Fruit fly (Drosophila melanogaster) whole organism, adult: ENCODE measurements around the gene mop.

Source experiments
- CG11617 ChIP-seq: fragments of 200-800 bp; sonication (Bioruptor generic); optimal IDR thresholded peaks from 2 replicates; lab custom pipeline; 2017; ENCODE audit warnings: mild to moderate bottlenecking, missing biosample characterization, missing genetic modification reagents, missing genetic modification characterization
- CG12768 ChIP-seq: fragments of 200-800 bp; sonication (Bioruptor generic); optimal IDR thresholded peaks from 2 replicates; lab custom pipeline; 2017; ENCODE audit warnings: missing biosample characterization, missing genetic modification characterization, mild to moderate bottlenecking, moderate library complexity, missing genetic modification reagents
- CG14711 ChIP-seq: fragments of 200-800 bp; sonication (Bioruptor generic); optimal IDR thresholded peaks from 2 replicates; lab custom pipeline; 2018; ENCODE audit warnings: missing biosample characterization, mild to moderate bottlenecking, missing genetic modification characterization, moderate library complexity
- CG1620 ChIP-seq: fragments of 200-800 bp; sonication (Bioruptor generic); optimal IDR thresholded peaks from 2 replicates; lab custom pipeline; 2016; ENCODE audit warnings: missing biosample characterization, missing genetic modification characterization
- CG33017 ChIP-seq: fragments of 200-800 bp; sonication (Bioruptor generic); optimal IDR thresholded peaks from 2 replicates; lab custom pipeline; 2018; ENCODE audit warnings: missing biosample characterization, mild to moderate bottlenecking, missing genetic modification characterization, moderate library complexity
- CG5204 ChIP-seq: fragments of 200-800 bp; sonication (Bioruptor generic); optimal IDR thresholded peaks from 2 replicates; lab custom pipeline; 2016; ENCODE audit warnings: missing biosample characterization, missing genetic modification characterization
- CG7045 ChIP-seq: fragments of 200-800 bp; sonication (Bioruptor generic); optimal IDR thresholded peaks from 2 replicates; lab custom pipeline; 2017; ENCODE audit warnings: missing biosample characterization, mild to moderate bottlenecking, missing genetic modification characterization
- CG7101 ChIP-seq: fragments of 200-800 bp; sonication (Bioruptor generic); optimal IDR thresholded peaks from 2 replicates; lab custom pipeline; 2018; ENCODE audit warnings: missing biosample characterization, mild to moderate bottlenecking, missing genetic modification characterization, moderate library complexity
- Clk ChIP-seq: fragments of 200-800 bp; sonication (Bioruptor generic); optimal IDR thresholded peaks from 2 replicates; lab custom pipeline; 2017; ENCODE audit warnings: missing biosample characterization, missing genetic modification characterization
- Crg-1 ChIP-seq: fragments of 200-800 bp; sonication (Bioruptor generic); optimal IDR thresholded peaks from 2 replicates; lab custom pipeline; 2016; ENCODE audit warnings: missing biosample characterization, missing genetic modification characterization
- Hr96 ChIP-seq: fragments of 200-800 bp; sonication (Bioruptor generic); optimal IDR thresholded peaks from 2 replicates; lab custom pipeline; 2016; ENCODE audit warnings: missing biosample characterization, missing genetic modification characterization
- Mnt ChIP-seq: fragments of 200-800 bp; sonication (Bioruptor generic); optimal IDR thresholded peaks from 2 replicates; lab custom pipeline; 2016; ENCODE audit warnings: missing biosample characterization, mild to moderate bottlenecking, missing genetic modification characterization
- bab1 ChIP-seq: fragments of 200-800 bp; sonication (Bioruptor generic); optimal IDR thresholded peaks from 3 replicates; lab custom pipeline; 2019; ENCODE audit warnings: missing biosample characterization, mild to moderate bottlenecking, missing genetic modification characterization, moderate library complexity
- cic ChIP-seq: fragments of 200-800 bp; sonication (Bioruptor generic); optimal IDR thresholded peaks from 2 replicates; lab custom pipeline; 2017; ENCODE audit warnings: missing biosample characterization, mild to moderate bottlenecking, missing genetic modification characterization, moderate library complexity
- cnc ChIP-seq, 2 experiments: fragments of >200 bp; optimal IDR thresholded peaks; 2 replicates each; lab custom pipeline; 2017
- kay ChIP-seq: fragments of 200-800 bp; sonication (Bioruptor generic); peaks from one replicate; lab custom pipeline; 2016; ENCODE audit warnings: missing biosample characterization, missing genetic modification characterization, borderline replicate concordance
- ovo ChIP-seq: fragments of 200-800 bp; sonication (Bioruptor generic); optimal IDR thresholded peaks from 2 replicates; lab custom pipeline; 2016; ENCODE audit warnings: missing biosample characterization, missing genetic modification characterization
- pad ChIP-seq: fragments of 200-800 bp; sonication (Bioruptor generic); optimal IDR thresholded peaks from 3 replicates; lab custom pipeline; 2017; ENCODE audit warnings: missing biosample characterization, missing genetic modification characterization, mild to moderate bottlenecking, moderate library complexity, missing genetic modification reagents
- tj ChIP-seq: fragments of 200-800 bp; sonication (Bioruptor generic); optimal IDR thresholded peaks from 3 replicates; lab custom pipeline; 2017; ENCODE audit warnings: missing biosample characterization, mild to moderate bottlenecking, missing genetic modification characterization, moderate library complexity
- toe ChIP-seq: fragments of 200-800 bp; sonication (Bioruptor generic); optimal IDR thresholded peaks from 2 replicates; lab custom pipeline; 2016; ENCODE audit warnings: missing biosample characterization, missing genetic modification characterization

Gene mop

dm6 chr3L:14801854-14802616 is 26.1 kb upstream of the mop start, which contains the start of gene NHP2:
NHP2 (minus strand) TSS chr3L:14802168.
- TF ChIP-seq CG7045 (peak; percentile 67), bab1 (GFP tag; lab: Kevin White, UChicago) (peak; percentile 67), Mnt (GFP tag; lab: Kevin White, UChicago) (peak; percentile 98), CG5204 (no peak), CG11617 (GFP tag; lab: Kevin White, UChicago) (peak; percentile 72), Hr96 (GFP tag; lab: Kevin White, UChicago) (peak; percentile 27), Crg-1 (no peak), CG14711 (peak; percentile 69), CG12768 (peak; percentile 52), ovo (GFP tag; lab: Kevin White, UChicago) (no peak), CG1620 (GFP tag; lab: Kevin White, UChicago) (peak; percentile 43), tj (GFP tag; lab: Kevin White, UChicago) (peak; percentile 42), Clk (GFP tag; lab: Kevin White, UChicago) (no peak), cnc (optimal IDR thresholded peaks at IDR 0.05; lab: Kevin White, UChicago) (no peak), CG7101 (tag; lab: Kevin White, UChicago) (peak; percentile 72), pad (peak; percentile 4), cic (GFP tag; lab: Kevin White, UChicago) (no peak), CG33017 (tag; lab: Kevin White, UChicago) (peak; percentile 76)

- no peak for TF ChIP-seq toe (GFP tag; lab: Kevin White, UChicago)
- TF ChIP-seq tj (GFP tag; lab: Kevin White, UChicago) = no peak
These were observed 15.1 kb upstream of the mop start for dm6 chr3L:14790849-14791646.

- peak; percentile 97 for TF ChIP-seq CG1620 (GFP tag; lab: Kevin White, UChicago)
- TF ChIP-seq pad = peak; percentile 82
- peak; percentile 95 for TF ChIP-seq Hr96 (GFP tag; lab: Kevin White, UChicago)
- TF ChIP-seq cnc (optimal IDR thresholded peaks at IDR 0.05; lab: Kevin White, UChicago) = no peak
- peak; percentile 93 for TF ChIP-seq toe (GFP tag; lab: Kevin White, UChicago)
- TF ChIP-seq CG7101 (tag; lab: Kevin White, UChicago) = peak; percentile 90
- TF ChIP-seq bab1 (GFP tag; lab: Kevin White, UChicago) = peak; percentile 74
- TF ChIP-seq tj (GFP tag; lab: Kevin White, UChicago) = peak; percentile 88
- peak; percentile 75 for TF ChIP-seq CG33017 (tag; lab: Kevin White, UChicago)
- TF ChIP-seq CG11617 (GFP tag; lab: Kevin White, UChicago) = peak; percentile 79
- TF ChIP-seq kay (GFP tag; lab: Kevin White, UChicago) = no peak
- TF ChIP-seq CG12768 = peak; percentile 96
- TF ChIP-seq ovo (GFP tag; lab: Kevin White, UChicago) = peak; percentile 90
- peak; percentile 87 for TF ChIP-seq Clk (GFP tag; lab: Kevin White, UChicago)
- peak; percentile 93 for TF ChIP-seq CG5204
- TF ChIP-seq Crg-1 = peak; percentile 97
- TF ChIP-seq CG7045 = peak; percentile 84
- peak; percentile 68 for TF ChIP-seq cic (GFP tag; lab: Kevin White, UChicago)
- peak; percentile 91 for TF ChIP-seq Mnt (GFP tag; lab: Kevin White, UChicago)
- TF ChIP-seq CG14711 = peak; percentile 83
These were observed 14.2 kb upstream of the mop start for dm6 chr3L:14790127-14790589.

- TF ChIP-seq CG5204 = no peak
- peak; percentile 6 for TF ChIP-seq Mnt (GFP tag; lab: Kevin White, UChicago)
- no peak for TF ChIP-seq kay (GFP tag; lab: Kevin White, UChicago)
- no peak for TF ChIP-seq toe (GFP tag; lab: Kevin White, UChicago)
- TF ChIP-seq Clk (GFP tag; lab: Kevin White, UChicago) = no peak
- TF ChIP-seq bab1 (GFP tag; lab: Kevin White, UChicago) = no peak
- no peak for TF ChIP-seq cic (GFP tag; lab: Kevin White, UChicago)
- TF ChIP-seq pad = no peak
- peak; percentile 66 for TF ChIP-seq CG7101 (tag; lab: Kevin White, UChicago)
- TF ChIP-seq CG1620 (GFP tag; lab: Kevin White, UChicago) = peak; percentile 77
- no peak for TF ChIP-seq ovo (GFP tag; lab: Kevin White, UChicago)
- TF ChIP-seq tj (GFP tag; lab: Kevin White, UChicago) = no peak
- peak; percentile 25 for TF ChIP-seq CG14711
- no peak for TF ChIP-seq CG11617 (GFP tag; lab: Kevin White, UChicago)
- no peak for TF ChIP-seq cnc (optimal IDR thresholded peaks at IDR 0.05; lab: Kevin White, UChicago)
- TF ChIP-seq Hr96 (GFP tag; lab: Kevin White, UChicago) = no peak
- no peak for TF ChIP-seq Crg-1
- TF ChIP-seq CG33017 (tag; lab: Kevin White, UChicago) = peak; percentile 22
- no peak for TF ChIP-seq CG12768
- TF ChIP-seq CG7045 = no peak
These were observed 13.7 kb upstream of the mop start, which contains the start of gene Helz for dm6 chr3L:14789676-14790075. Helz (plus strand) TSS chr3L:14789935.

- TF ChIP-seq Clk (GFP tag; lab: Kevin White, UChicago) (peak; percentile 77), tj (GFP tag; lab: Kevin White, UChicago) (peak; percentile 80), toe (GFP tag; lab: Kevin White, UChicago) (peak; percentile 82), ovo (GFP tag; lab: Kevin White, UChicago) (peak; percentile 69), CG14711 (peak; percentile 80), Mnt (GFP tag; lab: Kevin White, UChicago) (peak; percentile 57), CG33017 (tag; lab: Kevin White, UChicago) (peak; percentile 71), cnc (optimal IDR thresholded peaks at IDR 0.05; lab: Kevin White, UChicago) (no peak), Crg-1 (peak; percentile 69), cic (GFP tag; lab: Kevin White, UChicago) (peak; percentile 53), kay (GFP tag; lab: Kevin White, UChicago) (no peak), bab1 (GFP tag; lab: Kevin White, UChicago) (peak; percentile 88), CG12768 (peak; percentile 64), CG5204 (peak; percentile 73), CG7045 (peak; percentile 82), Hr96 (GFP tag; lab: Kevin White, UChicago) (peak; percentile 55), CG7101 (tag; lab: Kevin White, UChicago) (peak; percentile 91), CG11617 (GFP tag; lab: Kevin White, UChicago) (peak; percentile 93), CG1620 (GFP tag; lab: Kevin White, UChicago) (peak; percentile 63), pad (peak; percentile 73)
These were observed 10.4 kb upstream of the mop start, which contains the start of the genes bmm and Tdrd3 for dm6 chr3L:14786230-14786850. bmm (minus strand) TSS chr3L:14786412. Tdrd3 (plus strand) TSS chr3L:14786791.
